ENCODE assay signal across 1 worm cellular context in genomic region chrIII:10470927-10471326, ce11.
A peak's percentile ranks its signal among the peaks of the same experiment; 100 is the strongest.
TF ChIP-seq lines count a peak whose summit lies in the region.

TSS of gene cul-1 (plus strand) at chrIII:10471237.

TF ChIP-seq in whole organism, L1 larva, 84 proteins besides CTCF, POLR2A, EP300 and RAD21 (continued from another document):
- TF ChIP-seq ets-5 (GFP tag; IDR thresholded peaks at IDR 0.05; lab: Robert Waterston, UW) (no peak), grh-1 (GFP tag; IDR thresholded peaks at IDR 0.05; lab: Robert Waterston, UW) (no peak), nhr-20 (tag; optimal IDR thresholded peaks at IDR 0.05; lab: Kevin White, UChicago) (no peak), lin-13 (GFP tag; optimal IDR thresholded peaks at IDR 0.05; lab: Kevin White, UChicago) (no peak), ceh-82 (tag; optimal IDR thresholded peaks at IDR 0.05; lab: Kevin White, UChicago) (no peak), nhr-76 (tag; optimal IDR thresholded peaks at IDR 0.05; lab: Kevin White, UChicago) (no peak), efl-1 (optimal IDR thresholded peaks at IDR 0.05; lab: Kevin White, UChicago) (peak in 1 of 2 experiments; percentile 20), efl-1 (GFP tag; optimal IDR thresholded peaks at IDR 0.05 in 1 of 2; lab: Kevin White, UChicago) (peak; percentile 18 to 78), egl-13 (tag; optimal IDR thresholded peaks at IDR 0.05; lab: Kevin White, UChicago) (no peak), ces-1 (GFP tag; optimal IDR thresholded peaks at IDR 0.05; lab: Kevin White, UChicago) (no peak), hpl-2 (GFP tag; optimal IDR thresholded peaks at IDR 0.05; lab: Kevin White, UChicago) (no peak), efl-3 (GFP tag; optimal IDR thresholded peaks at IDR 0.05; lab: Kevin White, UChicago) (no peak), rnt-1 (tag; optimal IDR thresholded peaks at IDR 0.05; lab: Kevin White, UChicago) (no peak), mep-1 (tag; optimal IDR thresholded peaks at IDR 0.05; lab: Kevin White, UChicago) (no peak), alr-1 (tag; optimal IDR thresholded peaks at IDR 0.05; lab: Kevin White, UChicago; ENCODE audit: borderline replicate concordance) (no peak), lin-14 (GFP tag; optimal IDR thresholded peaks at IDR 0.05; lab: Kevin White, UChicago) (no peak), jun-1 (tag; optimal IDR thresholded peaks at IDR 0.05; lab: Kevin White, UChicago) (no peak), lsy-2 (tag; optimal IDR thresholded peaks at IDR 0.05; lab: Kevin White, UChicago) (peak in 1 of 2 experiments; percentile 39), ztf-4 (tag; optimal IDR thresholded peaks at IDR 0.05; lab: Kevin White, UChicago) (no peak), ceh-88 (GFP tag; IDR thresholded peaks at IDR 0.05; lab: Robert Waterston, UW) (no peak), zip-4 (GFP tag; optimal IDR thresholded peaks at IDR 0.05; lab: Kevin White, UChicago) (no peak), sox-4 (tag; optimal IDR thresholded peaks at IDR 0.05; lab: Kevin White, UChicago) (no peak), swsn-7 (tag; optimal IDR thresholded peaks at IDR 0.05; lab: Kevin White, UChicago) (no peak), nhr-11 (tag; optimal IDR thresholded peaks at IDR 0.05; lab: Kevin White, UChicago) (no peak), pag-3 (tag; optimal IDR thresholded peaks at IDR 0.05; lab: Kevin White, UChicago; ENCODE audit: borderline replicate concordance, insufficient read depth) (no peak), F16B12.6 (tag; optimal IDR thresholded peaks at IDR 0.05; lab: Kevin White, UChicago) (no peak), ztf-11 (tag; optimal IDR thresholded peaks at IDR 0.05; lab: Kevin White, UChicago) (no peak), dpl-1 (GFP tag; optimal IDR thresholded peaks at IDR 0.05; lab: Kevin White, UChicago) (peak in 1 of 3 experiments; percentile 43), sptf-1 (tag; optimal IDR thresholded peaks at IDR 0.05; lab: Kevin White, UChicago) (no peak), fkh-4 (tag; optimal IDR thresholded peaks at IDR 0.05; lab: Kevin White, UChicago; ENCODE audit: borderline replicate concordance) (no peak), ceh-8 (GFP tag; optimal IDR thresholded peaks at IDR 0.05; lab: Kevin White, UChicago) (no peak)
